Worm (Caenorhabditis elegans): ENCODE data around the gene Y62H9A.8.

- TF ChIP-seq hlh-30 (tag; optimal IDR thresholded peaks at IDR 0.05; ENCODE audit: insufficient read depth) = no peak
- no peak for TF ChIP-seq unc-86 (tag; optimal IDR thresholded peaks at IDR 0.05)
- TF ChIP-seq hlh-8 (tag; optimal IDR thresholded peaks at IDR 0.05) = no peak
- TF ChIP-seq pha-4 (tag; optimal IDR thresholded peaks at IDR 0.05) = no peak
These were observed 21.8 kb downstream of the Y62H9A.8 start for ce11 chrX:11870393-11870792.

Data from whole organism, late embryonic.